Worm (Caenorhabditis elegans) whole organism, late embryonic: ENCODE results near the gene clec-144.

ENCODE experiments used
- C08G9.2 ChIP-seq: sonication (generic microtip); optimal IDR thresholded peaks from 2 replicates; lab custom pipeline; 2016; ENCODE audit warnings: mild to moderate bottlenecking, missing genetic modification characterization, moderate library complexity, missing compliant biosample characterization
- C38D4.7 ChIP-seq: fragments of 200-800 bp; sonication (Bioruptor generic); optimal IDR thresholded peaks from 2 replicates; lab custom pipeline; 2018; ENCODE audit warnings: mild to moderate bottlenecking, missing genetic modification characterization, moderate library complexity, missing compliant biosample characterization
- T23F11.4 ChIP-seq: fragments of 200-800 bp; sonication (Bioruptor generic); optimal IDR thresholded peaks from 2 replicates; lab custom pipeline; 2018; ENCODE audit warnings: mild to moderate bottlenecking, missing genetic modification characterization, missing compliant biosample characterization
- Y22D7AL.16 ChIP-seq: sonication (generic microtip); optimal IDR thresholded peaks from 2 replicates; lab custom pipeline; 2016; ENCODE audit warnings: missing genetic modification characterization, missing compliant biosample characterization
- ahr-1 ChIP-seq: sonication (generic microtip); optimal IDR thresholded peaks from 2 replicates; lab custom pipeline; 2016; ENCODE audit warnings: missing genetic modification characterization, missing compliant biosample characterization
- ama-1 ChIP-seq: fragments of 150-350 bp; optimal IDR thresholded peaks from 2 replicates; lab custom pipeline; 2014
- ceh-18 ChIP-seq: sonication (generic microtip); optimal IDR thresholded peaks from 2 replicates; lab custom pipeline; 2016; ENCODE audit warnings: missing genetic modification characterization, missing compliant biosample characterization
- ceh-19 ChIP-seq: fragments of 200-800 bp; sonication (Bioruptor generic); optimal IDR thresholded peaks from 2 replicates; lab custom pipeline; 2018; ENCODE audit warnings: mild to moderate bottlenecking, missing genetic modification characterization, missing compliant biosample characterization
- ceh-22 ChIP-seq: sonication (generic microtip); optimal IDR thresholded peaks from 2 replicates; lab custom pipeline; 2017; ENCODE audit warnings: missing biosample characterization, missing genetic modification characterization
- ceh-24 ChIP-seq: sonication (generic microtip); optimal IDR thresholded peaks from 2 replicates; lab custom pipeline; 2016; ENCODE audit warnings: mild to moderate bottlenecking, missing genetic modification characterization, missing compliant biosample characterization
- ceh-34 ChIP-seq: sonication (generic microtip); optimal IDR thresholded peaks from 2 replicates; lab custom pipeline; 2016; ENCODE audit warnings: mild to moderate bottlenecking, missing genetic modification characterization, missing compliant biosample characterization
- ceh-45 ChIP-seq: fragments of 200-800 bp; sonication (Bioruptor generic); IDR thresholded peaks from 2 replicates; pipeline ENCODE4 v1.3.6; 2022; ENCODE audit warnings: missing genetic modification reagents, missing genetic modification characterization, missing compliant biosample characterization
- ceh-6 ChIP-seq: fragments of 200-800 bp; sonication (Bioruptor generic); optimal IDR thresholded peaks from 2 replicates; lab custom pipeline; 2018; ENCODE audit warnings: mild to moderate bottlenecking, missing genetic modification characterization, missing compliant biosample characterization
- ceh-9 ChIP-seq: sonication (generic microtip); optimal IDR thresholded peaks from 2 replicates; lab custom pipeline; 2016; ENCODE audit warnings: mild to moderate bottlenecking, missing genetic modification characterization, inconsistent platforms, missing compliant biosample characterization
- che-1 ChIP-seq: sonication (generic microtip); optimal IDR thresholded peaks from 2 replicates; lab custom pipeline; 2016; ENCODE audit warnings: mild to moderate bottlenecking, missing genetic modification characterization, missing compliant biosample characterization
- dve-1 ChIP-seq: sonication (generic microtip); optimal IDR thresholded peaks from 2 replicates; lab custom pipeline; 2017; ENCODE audit warnings: antibody characterized with exemption, mild to moderate bottlenecking, missing genetic modification characterization, missing compliant biosample characterization
- elt-4 ChIP-seq: sonication (generic microtip); optimal IDR thresholded peaks from 2 replicates; lab custom pipeline; 2016; ENCODE audit warnings: missing genetic modification characterization, missing compliant biosample characterization
- eyg-1 ChIP-seq: sonication (generic microtip); optimal IDR thresholded peaks from 2 replicates; lab custom pipeline; 2016; ENCODE audit warnings: missing genotype, missing genetic modification characterization, missing compliant biosample characterization
- fkh-10 ChIP-seq: fragments of 150-350 bp; optimal IDR thresholded peaks from 2 replicates; lab custom pipeline; 2014; ENCODE audit warnings: missing biosample characterization, missing genetic modification reagents, missing genetic modification characterization
- fkh-6 ChIP-seq: sonication (generic microtip); optimal IDR thresholded peaks from 2 replicates; lab custom pipeline; 2016; ENCODE audit warnings: missing genetic modification characterization, missing compliant biosample characterization
- hlh-13 ChIP-seq: fragments of 200-800 bp; sonication (Bioruptor generic); optimal IDR thresholded peaks from 2 replicates; lab custom pipeline; 2018; ENCODE audit warnings: mild to moderate bottlenecking, missing genetic modification characterization, missing compliant biosample characterization
- hlh-6 ChIP-seq: sonication (generic microtip); optimal IDR thresholded peaks from 2 replicates; lab custom pipeline; 2016; ENCODE audit warnings: missing genotype, missing genetic modification characterization, missing compliant biosample characterization
- lim-6 ChIP-seq: sonication (generic microtip); optimal IDR thresholded peaks from 2 replicates; lab custom pipeline; 2016; ENCODE audit warnings: missing genetic modification characterization, missing compliant biosample characterization
- lin-11 ChIP-seq: fragments of 200-800 bp; sonication (Bioruptor generic); optimal IDR thresholded peaks from 2 replicates; lab custom pipeline; 2018; ENCODE audit warnings: mild to moderate bottlenecking, missing genetic modification characterization, missing compliant biosample characterization
- madf-2 ChIP-seq: sonication (generic microtip); optimal IDR thresholded peaks from 2 replicates; lab custom pipeline; 2017; ENCODE audit warnings: missing genetic modification characterization, missing compliant biosample characterization
- mec-3 ChIP-seq: sonication (generic microtip); optimal IDR thresholded peaks from 2 replicates; lab custom pipeline; 2016; ENCODE audit warnings: borderline replicate concordance, missing genetic modification characterization, missing compliant biosample characterization
- nhr-11 ChIP-seq: fragments of 150-350 bp; optimal IDR thresholded peaks from 2 replicates; lab custom pipeline; 2014; ENCODE audit warnings: missing biosample characterization, missing genetic modification characterization
- nhr-232 ChIP-seq: sonication (generic microtip); optimal IDR thresholded peaks from 2 replicates; lab custom pipeline; 2016; ENCODE audit warnings: missing genetic modification characterization, missing compliant biosample characterization
- npax-4 ChIP-seq: sonication (generic microtip); optimal IDR thresholded peaks from 2 replicates; lab custom pipeline; 2016; ENCODE audit warnings: missing genetic modification characterization, missing compliant biosample characterization
- odd-2 ChIP-seq: sonication (generic microtip); optimal IDR thresholded peaks from 2 replicates; lab custom pipeline; 2017; ENCODE audit warnings: antibody characterized with exemption, mild to moderate bottlenecking, missing genetic modification characterization, missing compliant biosample characterization
- pax-1 ChIP-seq: fragments of 150-350 bp; optimal IDR thresholded peaks from 2 replicates; lab custom pipeline; 2014; ENCODE audit warnings: missing biosample characterization, missing genetic modification characterization
- pha-2 ChIP-seq: sonication (generic microtip); optimal IDR thresholded peaks from 2 replicates; lab custom pipeline; 2017; ENCODE audit warnings: mild to moderate bottlenecking, missing genetic modification characterization, missing compliant biosample characterization
- pha-4 ChIP-seq: fragments of 150-350 bp; optimal IDR thresholded peaks from 2 replicates; lab custom pipeline; 2018; ENCODE audit warnings: missing biosample characterization, missing genetic modification reagents, missing genetic modification characterization
- pqm-1 ChIP-seq: sonication (generic microtip); optimal IDR thresholded peaks from 2 replicates; lab custom pipeline; 2016; ENCODE audit warnings: missing genetic modification characterization, missing compliant biosample characterization
- rnt-1 ChIP-seq: sonication (generic microtip); optimal IDR thresholded peaks from 2 replicates; lab custom pipeline; 2016; ENCODE audit warnings: missing genetic modification characterization, missing compliant biosample characterization
- sox-2 ChIP-seq: fragments of 200-800 bp; sonication (Bioruptor generic); IDR thresholded peaks from 2 replicates; pipeline ENCODE4 v1.3.6; 2022; ENCODE audit warnings: missing genetic modification reagents, missing genetic modification characterization, missing compliant biosample characterization
- unc-86 ChIP-seq: sonication (generic microtip); optimal IDR thresholded peaks from 2 replicates; lab custom pipeline; 2016; ENCODE audit warnings: missing genetic modification characterization, missing compliant biosample characterization
- ztf-16 ChIP-seq: sonication (generic microtip); optimal IDR thresholded peaks from 2 replicates; lab custom pipeline; 2017; ENCODE audit warnings: missing genetic modification characterization, missing compliant biosample characterization

The clec-144 gene

DNA sequence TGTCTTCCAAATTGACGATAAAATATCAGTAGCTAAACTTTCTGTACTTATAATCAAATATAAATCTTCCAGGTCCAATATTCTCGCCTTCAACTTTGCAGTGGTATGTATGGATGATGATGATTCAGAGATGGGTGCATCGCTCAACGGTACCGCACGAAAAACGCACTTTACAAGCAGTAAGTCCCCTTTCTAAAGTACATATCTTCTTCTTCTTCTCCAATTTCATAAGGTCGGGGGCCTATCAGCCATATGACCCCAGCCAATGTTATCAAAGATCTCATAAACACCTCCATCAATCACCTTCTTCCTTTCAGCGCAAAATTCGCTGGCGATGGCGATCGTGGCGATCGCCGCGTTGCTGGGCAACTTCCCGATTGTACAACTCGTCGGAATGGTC lies 11.1 kb upstream of the clec-144 start:
- TF ChIP-seq ztf-16: no peak
- TF ChIP-seq elt-4 (tag; lab: Kevin White, UChicago): no peak
- TF ChIP-seq nhr-232: no peak
- TF ChIP-seq eyg-1 (tag; lab: Kevin White, UChicago): no peak
- TF ChIP-seq hlh-6: no peak
- TF ChIP-seq pax-1 (tag; lab: Kevin White, UChicago): no peak
- TF ChIP-seq, all 69 proteins: peak for 0

ce11 chrII:11842766-11843165 lies 10.4 kb upstream of the clec-144 start:
- no peak for TF ChIP-seq ceh-24 (tag; lab: Kevin White, UChicago)
- TF ChIP-seq mec-3 (tag; lab: Kevin White, UChicago): no peak
- no peak for TF ChIP-seq T23F11.4 (GFP tag; lab: Kevin White, UChicago)
- no peak for TF ChIP-seq hlh-6
- TF ChIP-seq eyg-1 (tag; lab: Kevin White, UChicago): no peak
- TF ChIP-seq pha-2 (tag; lab: Kevin White, UChicago): no peak
- TF ChIP-seq ceh-19 (GFP tag; lab: Kevin White, UChicago): no peak
- no peak for TF ChIP-seq ama-1 (lab: Kevin White, UChicago)
- TF ChIP-seq ztf-16: no peak
- no peak for TF ChIP-seq fkh-6
- no peak for TF ChIP-seq ceh-6
- TF ChIP-seq ceh-45 (GFP tag; lab: Robert Waterston, UW): no peak
- TF ChIP-seq sox-2: no peak
- no peak for TF ChIP-seq odd-2 (tag; lab: Kevin White, UChicago)
- no peak for TF ChIP-seq lin-11 (tag; lab: Kevin White, UChicago)
- no peak for TF ChIP-seq che-1 (tag; lab: Kevin White, UChicago)
- TF ChIP-seq C08G9.2 (tag; lab: Kevin White, UChicago): no peak
- no peak for TF ChIP-seq fkh-10
- TF ChIP-seq, all 69 proteins: peak for 0

DNA sequence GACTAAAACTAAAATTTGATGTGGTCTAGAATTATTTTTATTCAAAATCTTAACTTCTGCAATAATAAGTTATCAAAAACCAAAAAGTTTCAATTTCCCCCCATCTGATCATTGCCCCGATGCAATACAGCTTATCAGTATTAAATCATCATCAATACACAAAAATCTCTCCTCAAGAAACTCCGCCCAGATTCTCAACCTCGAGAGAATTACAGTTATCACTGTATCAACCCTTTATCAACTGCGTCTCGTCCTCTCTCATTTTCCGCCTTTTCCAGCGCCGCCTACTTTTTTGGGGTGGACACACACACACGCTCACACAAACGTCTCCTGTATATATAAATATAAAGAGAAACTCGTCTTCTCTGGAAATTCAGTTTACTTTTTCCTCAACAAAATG lies 9.9 kb upstream of the clec-144 start, which contains the start of gene T27D12.1:
TSS of gene T27D12.1 (plus strand) at position 301 of the 400 bp plus-strand sequence.
- TF ChIP-seq pha-4 (no peak), pax-1 (tag; lab: Kevin White, UChicago) (no peak), C38D4.7 (GFP tag; lab: Kevin White, UChicago) (no peak), ama-1 (lab: Kevin White, UChicago) (no peak), nhr-11 (tag; lab: Kevin White, UChicago) (no peak), lim-6 (tag; lab: Kevin White, UChicago) (no peak), fkh-6 (no peak), rnt-1 (tag; lab: Kevin White, UChicago) (no peak)

DNA sequence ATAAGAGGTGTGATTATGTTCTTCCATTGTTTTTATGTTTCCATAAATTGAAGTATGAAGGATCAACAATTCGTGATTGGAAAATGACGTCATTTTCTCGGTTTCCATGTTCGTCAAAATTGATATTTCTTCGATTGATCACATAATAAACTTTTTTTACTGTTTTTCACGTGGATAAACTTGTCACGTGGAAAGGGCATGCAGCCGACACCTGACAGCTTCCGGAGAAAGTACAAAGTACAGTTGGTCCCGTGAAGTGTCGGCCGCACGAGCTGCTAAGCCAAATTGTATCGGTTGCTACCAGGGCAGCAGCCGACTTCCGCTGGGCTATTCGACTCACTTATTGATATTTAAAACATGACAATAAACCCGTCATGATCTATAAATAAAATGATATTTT lies 9.3 kb upstream of the clec-144 start:
- TF ChIP-seq ceh-6 (no peak), ahr-1 (tag; lab: Kevin White, UChicago) (no peak), Y22D7AL.16 (no peak), sox-2 (no peak), odd-2 (tag; lab: Kevin White, UChicago) (no peak), fkh-10 (no peak), ceh-19 (GFP tag; lab: Kevin White, UChicago) (no peak), pqm-1 (tag; lab: Kevin White, UChicago) (no peak), hlh-13 (GFP tag; lab: Kevin White, UChicago) (no peak)

DNA sequence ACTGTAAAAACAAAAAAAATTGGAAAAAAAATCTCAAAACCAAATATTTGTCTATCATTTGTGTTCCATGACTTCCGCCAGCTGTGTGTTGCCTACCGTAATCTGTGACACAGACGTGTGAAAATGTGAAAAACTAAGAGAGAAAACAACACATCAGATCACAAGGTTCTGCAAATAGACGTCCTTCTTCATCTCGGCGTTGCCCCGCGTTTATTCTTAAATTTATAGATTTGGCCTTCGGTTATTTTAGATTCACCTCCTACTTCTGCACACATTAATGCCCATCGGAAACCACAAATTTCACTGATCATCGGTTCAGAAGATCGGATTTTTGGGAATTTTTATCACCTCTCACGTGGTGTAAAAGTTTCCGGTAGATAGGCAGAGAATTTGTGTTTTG lies 6.7 kb upstream of the clec-144 start:
- no peak for TF ChIP-seq dve-1 (tag; lab: Kevin White, UChicago)
- no peak for TF ChIP-seq fkh-6
- no peak for TF ChIP-seq madf-2 (tag; lab: Kevin White, UChicago)
- no peak for TF ChIP-seq ahr-1 (tag; lab: Kevin White, UChicago)
- no peak for TF ChIP-seq nhr-11 (tag; lab: Kevin White, UChicago)
- TF ChIP-seq ceh-34 (tag; lab: Kevin White, UChicago): no peak
- TF ChIP-seq lim-6 (tag; lab: Kevin White, UChicago): no peak
- no peak for TF ChIP-seq npax-4 (tag; lab: Kevin White, UChicago)
- TF ChIP-seq ceh-22 (tag; lab: Kevin White, UChicago): no peak
- TF ChIP-seq ceh-18 (tag; lab: Kevin White, UChicago): no peak
- TF ChIP-seq ztf-16: no peak
- TF ChIP-seq ceh-9 (tag; lab: Kevin White, UChicago): no peak
- TF ChIP-seq unc-86 (tag; lab: Kevin White, UChicago): no peak
